Fruit fly (Drosophila melanogaster): ENCODE data around the gene grn.

grn gene

dm6 chr3R:8181412-8182108 lies at the start of gene grn (continued):
- TF ChIP-seq gcm (GFP tag; optimal IDR thresholded peaks at IDR 0.05) (peak; percentile 84), CG15269 (tag; optimal IDR thresholded peaks at IDR 0.05) (no peak), Oaz (GFP tag; IDR thresholded peaks at IDR 0.05) (no peak), CG9609 (GFP tag; optimal IDR thresholded peaks at IDR 0.05) (no peak), gsb (GFP tag; IDR thresholded peaks at IDR 0.05) (no peak), CG10431 (GFP tag; optimal IDR thresholded peaks at IDR 0.05) (no peak), pnt (GFP tag; optimal IDR thresholded peaks at IDR 0.05) (no peak), wek (GFP tag; optimal IDR thresholded peaks at IDR 0.05) (no peak), CG18599 (GFP tag; optimal IDR thresholded peaks at IDR 0.05) (no peak), ERR (GFP tag; optimal IDR thresholded peaks at IDR 0.05) (no peak), Side (GFP tag; optimal IDR thresholded peaks at IDR 0.05) (peak; percentile 19), corto (GFP tag; optimal IDR thresholded peaks at IDR 0.05) (no peak), CG17802 (tag; optimal IDR thresholded peaks at IDR 0.05) (no peak), Dad (GFP tag; optimal IDR thresholded peaks at IDR 0.05) (peak; percentile 49), zf30C (GFP tag; optimal IDR thresholded peaks at IDR 0.05) (peak; percentile 14), CG4282 (GFP tag; optimal IDR thresholded peaks at IDR 0.05) (no peak), Hr78 (GFP tag; optimal IDR thresholded peaks at IDR 0.05) (no peak), unc-4 (GFP tag; IDR thresholded peaks at IDR 0.05; ENCODE audit: partially characterized antibody) (no peak), CG3847 (GFP tag; IDR thresholded peaks at IDR 0.05) (0 out of 2 replicates have a peak, but pooled peaks have one; percentile 51), zfh1 (GFP tag; IDR thresholded peaks at IDR 0.05) (0 out of 3 replicates have a peak, but pooled peaks have one; percentile 20), Opbp (GFP tag; IDR thresholded peaks at IDR 0.05; ENCODE audit: partially characterized antibody) (peak; percentile 60; the same call in 2 of the 3 replicates), CG18476 (GFP tag; optimal IDR thresholded peaks at IDR 0.05) (no peak), CG10267 (tag; optimal IDR thresholded peaks at IDR 0.05) (no peak), CG7372 (GFP tag; IDR thresholded peaks at IDR 0.05) (peak; percentile 39), GATAe (GFP tag; conservative IDR thresholded peaks at IDR 0.05) (no peak; the same call in 1 of the 2 replicates), CG17385 (GFP tag; optimal IDR thresholded peaks at IDR 0.05) (no peak), repo (GFP tag; optimal IDR thresholded peaks at IDR 0.05) (no peak), CG7745 (tag; optimal IDR thresholded peaks at IDR 0.05) (no peak), lilli (GFP tag; optimal IDR thresholded peaks at IDR 0.05) (no peak), CG2875 (GFP tag; optimal IDR thresholded peaks at IDR 0.05) (no peak), CG2889 (GFP tag; IDR thresholded peaks at IDR 0.05) (no peak), Optix (GFP tag; IDR thresholded peaks at IDR 0.05) (peak; percentile 33; the same call in 1 of the 3 replicates), Lhr (GFP tag; optimal IDR thresholded peaks at IDR 0.05) (no peak), unpg (GFP tag; optimal IDR thresholded peaks at IDR 0.05) (peak; percentile 12), tup (GFP tag; optimal IDR thresholded peaks at IDR 0.05) (no peak), az2 (GFP tag; optimal IDR thresholded peaks at IDR 0.05) (no peak), Six4 (GFP tag; optimal IDR thresholded peaks at IDR 0.05) (no peak), Hey (tag; optimal IDR thresholded peaks at IDR 0.05) (peak; percentile 33), dati (GFP tag; IDR thresholded peaks at IDR 0.05) (no peak), Ptx1 (GFP tag; IDR thresholded peaks at IDR 0.05) (no peak; the same call in 1 of the 2 replicates), ci (GFP tag; IDR thresholded peaks at IDR 0.05) (no peak; the same call in 1 of the 3 replicates), cas (GFP tag; IDR thresholded peaks at IDR 0.05) (no peak), CG18011 (GFP tag; optimal IDR thresholded peaks at IDR 0.05) (no peak), nom (GFP tag; optimal IDR thresholded peaks at IDR 0.05) (peak; percentile 31), CG6765 (GFP tag; optimal IDR thresholded peaks at IDR 0.05) (no peak), Xrp1 (GFP tag; IDR thresholded peaks at IDR 0.05) (no peak), CG7839 (tag; optimal IDR thresholded peaks at IDR 0.05) (no peak), scrt (GFP tag; optimal IDR thresholded peaks at IDR 0.05) (no peak), bbx (GFP tag; IDR thresholded peaks at IDR 0.05; ENCODE audit: partially characterized antibody) (peak; percentile 41; the same call in 1 of the 2 replicates)

Data from whole organism, embryonic.